Worm (Caenorhabditis elegans) whole organism, L4/young adult: ENCODE data around the gene clec-79.
"Not testable (repeated sequence)": the region's sequence is repeated elsewhere in the genome, so short reads cannot be mapped to it uniquely, and the experiment has no call there.

Experiments used
- W03F9.2 ChIP-seq: fragments of 150-350 bp; optimal IDR thresholded peaks from 2 replicates; lab custom pipeline; 2014; ENCODE audit warnings: missing biosample characterization, missing genetic modification characterization
- dao-5 ChIP-seq: sonication (generic microtip); optimal IDR thresholded peaks from 2 replicates; lab custom pipeline; 2016; ENCODE audit warnings: missing genotype, missing genetic modification characterization, moderate library complexity, missing compliant biosample characterization
- him-1 ChIP-seq: sonication (generic microtip); optimal IDR thresholded peaks from 2 replicates; lab custom pipeline; 2016; ENCODE audit warnings: missing genotype, missing genetic modification reagents, missing genetic modification characterization, missing compliant biosample characterization

The clec-79 gene

DNA sequence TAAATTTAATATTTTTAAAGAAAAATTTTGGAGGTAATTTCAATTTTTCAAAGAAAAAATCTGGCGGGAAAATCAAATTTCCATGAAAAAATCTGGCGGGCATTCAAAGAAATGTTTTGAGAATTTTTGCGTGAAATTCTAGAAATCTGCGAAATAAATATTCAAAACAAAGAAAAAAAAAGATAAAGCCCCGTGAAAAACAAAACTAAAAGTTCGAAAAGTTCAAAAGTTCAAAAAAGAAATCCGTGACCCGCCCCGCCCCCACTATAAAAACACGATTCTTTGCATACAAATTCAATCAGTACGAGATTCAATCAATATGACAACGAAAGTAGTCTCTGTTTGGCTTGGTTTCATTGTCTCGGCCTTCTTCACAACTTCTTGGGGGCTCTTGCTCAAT lies at the start of gene clec-79:
TSS of gene clec-79 (plus strand) at position 301 of the 400 bp plus-strand sequence.
- no peak for TF ChIP-seq W03F9.2 (tag; lab: Kevin White, UChicago)
- TF ChIP-seq dao-5, result no peak
- TF ChIP-seq him-1 (tag; lab: Kevin White, UChicago), result no peak

DNA sequence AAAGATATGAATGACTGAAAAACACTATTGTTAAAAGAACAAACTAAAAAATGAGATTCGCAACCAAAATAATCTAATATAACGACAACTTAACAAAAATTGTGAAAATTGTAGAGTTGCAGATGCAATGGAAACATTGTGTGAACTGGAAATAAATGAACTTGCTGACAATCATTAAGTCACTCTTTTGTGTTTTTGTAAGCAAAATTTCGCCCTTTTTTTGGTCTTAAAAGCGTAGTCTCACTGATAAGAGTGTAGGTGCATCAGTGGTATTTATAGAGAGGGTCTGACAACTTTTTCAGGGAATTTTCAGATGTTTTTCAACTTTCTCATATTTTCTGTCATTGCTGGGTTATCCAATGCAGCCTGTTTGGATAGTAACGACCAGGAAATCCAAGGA lies 47.0 kb upstream of the clec-79 start, which contains the start of gene clec-68:
TSS of gene clec-68 (plus strand) at position 301 of the 400 bp plus-strand sequence.
- no peak for TF ChIP-seq W03F9.2 (tag; lab: Kevin White, UChicago)
- no peak for TF ChIP-seq him-1 (tag; lab: Kevin White, UChicago)
- TF ChIP-seq dao-5, result no peak

DNA sequence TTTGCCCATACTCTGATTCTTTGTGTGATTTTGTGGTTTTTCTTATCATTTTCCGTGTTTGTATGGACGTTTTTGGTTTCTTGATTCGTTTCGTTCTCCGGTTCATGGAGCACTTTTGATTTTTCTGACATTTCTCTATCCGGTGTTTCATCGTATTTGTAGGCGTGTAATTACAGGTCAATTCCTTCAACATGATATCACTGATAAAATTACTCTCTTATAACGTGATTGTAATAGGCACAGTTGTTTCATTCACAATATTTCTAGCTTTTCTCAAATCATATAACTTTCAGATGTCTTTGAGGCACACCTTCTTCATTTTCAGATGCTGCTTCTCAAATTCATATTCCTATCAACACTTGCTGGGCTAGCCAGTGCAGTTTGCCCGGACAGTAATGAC lies 40.7 kb upstream of the clec-79 start, which contains the start of gene clec-70:
TSS of gene clec-70 (plus strand) at position 301 of the 400 bp plus-strand sequence.
- not testable (repeated sequence) for TF ChIP-seq him-1 (tag; lab: Kevin White, UChicago); W03F9.2 (tag; lab: Kevin White, UChicago); dao-5

DNA sequence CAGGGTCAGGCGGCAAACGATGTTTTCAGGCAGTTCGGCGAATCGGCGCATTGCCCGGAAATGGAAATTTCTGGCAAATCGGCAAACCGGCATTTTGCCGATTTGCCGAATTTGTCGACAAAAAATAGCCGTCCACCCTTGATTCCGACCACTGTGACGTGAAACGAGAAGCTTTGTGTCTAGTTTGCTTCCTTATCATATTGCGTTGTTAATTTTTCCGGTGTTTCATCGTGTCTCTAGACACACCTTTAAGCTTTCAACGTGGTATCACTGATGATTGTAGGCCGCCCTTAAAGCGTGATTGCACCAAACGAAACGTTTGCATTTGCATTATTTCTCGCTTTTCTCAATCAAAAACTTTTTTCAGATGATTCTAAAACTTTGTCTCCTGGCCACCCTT lies 36.1 kb upstream of the clec-79 start, which contains the start of gene clec-71:
TSS of gene clec-71 (plus strand) at position 362 of the 400 bp plus-strand sequence.
- TF ChIP-seq dao-5 (no peak), him-1 (tag; lab: Kevin White, UChicago) (no peak), W03F9.2 (tag; lab: Kevin White, UChicago) (no peak)

DNA sequence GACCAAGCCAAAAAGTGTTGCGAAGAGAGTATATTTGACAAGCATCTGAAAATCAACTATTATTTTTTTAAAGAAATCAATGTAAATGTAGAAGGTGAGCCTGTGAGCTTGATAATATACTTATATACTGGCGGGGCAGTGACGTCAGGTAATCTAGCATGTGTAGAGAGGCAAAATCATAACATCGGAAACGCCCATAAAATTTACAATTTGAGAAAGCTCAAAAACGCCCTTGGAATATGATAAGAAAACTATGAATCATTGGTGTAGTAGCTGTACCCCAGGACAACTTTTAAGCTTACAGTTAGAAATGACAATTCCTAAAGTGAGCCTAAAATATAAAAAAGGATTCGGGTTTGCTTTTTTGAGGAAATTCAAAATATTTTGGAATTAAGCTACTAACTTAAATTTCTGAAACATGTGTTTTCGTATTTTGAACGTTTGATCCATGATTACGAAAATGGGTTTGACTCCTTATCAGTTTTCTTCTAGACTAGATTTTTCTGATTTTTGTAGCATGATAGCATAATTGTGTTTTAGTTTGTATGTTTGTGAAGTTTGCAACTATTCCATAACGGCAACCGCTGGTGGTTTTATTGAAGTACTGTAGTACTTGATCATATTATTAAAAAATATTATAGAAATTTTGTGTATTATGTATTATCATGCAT lies 31.4 kb upstream of the clec-79 start, which contains the start of gene clec-174:
TSS of gene clec-174 (minus strand) at position 51 of the 671 bp plus-strand sequence.
- TF ChIP-seq dao-5, result no peak
- TF ChIP-seq W03F9.2 (tag; lab: Kevin White, UChicago), result no peak
- TF ChIP-seq him-1 (tag; lab: Kevin White, UChicago), result no peak

DNA sequence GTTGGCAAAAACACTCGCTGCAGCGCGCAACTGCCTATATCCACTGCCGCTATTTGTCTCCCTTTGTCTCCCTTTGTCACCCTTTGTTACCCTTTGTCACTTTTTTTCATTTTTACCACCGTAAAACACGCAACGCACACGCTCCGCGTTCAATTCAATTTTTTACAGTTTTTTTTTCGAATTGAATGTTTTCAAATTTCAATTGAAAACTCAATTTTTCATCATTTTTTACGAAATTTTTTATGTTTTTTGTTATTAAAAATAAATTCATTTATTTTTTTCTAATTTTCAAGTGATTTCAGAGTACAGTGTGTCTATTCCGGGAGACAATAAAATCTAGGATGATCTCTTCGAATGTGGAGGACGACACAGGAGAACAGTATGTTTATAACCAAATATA lies 30.1 kb upstream of the clec-79 start, which contains the start of gene Y46C8AL.11:
TSS of gene Y46C8AL.11 (plus strand) at position 301 of the 400 bp plus-strand sequence.
- TF ChIP-seq him-1 (tag; lab: Kevin White, UChicago), result no peak
- no peak for TF ChIP-seq W03F9.2 (tag; lab: Kevin White, UChicago)
- no peak for TF ChIP-seq dao-5

DNA sequence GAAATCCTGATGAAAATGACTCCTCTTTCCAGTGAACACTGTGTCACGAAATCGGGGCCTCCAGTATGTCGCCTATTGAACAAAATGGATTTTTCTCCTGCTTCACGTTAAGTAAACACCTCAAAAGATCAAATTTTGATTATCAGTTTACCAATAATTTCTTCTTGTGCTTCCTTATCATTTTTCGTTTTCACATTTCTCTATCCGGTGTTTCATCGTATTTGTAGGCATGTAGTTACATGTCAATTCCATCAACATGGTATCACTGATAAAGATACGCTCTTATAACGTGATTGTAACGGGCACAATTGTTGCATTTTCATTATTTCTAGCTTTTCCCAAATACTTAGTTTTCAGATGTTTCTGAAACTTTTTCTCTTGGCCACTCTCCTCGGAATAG lies 28.7 kb upstream of the clec-79 start, which contains the start of gene clec-72:
TSS of gene clec-72 (plus strand) at position 358 of the 400 bp plus-strand sequence.
- TF ChIP-seq him-1 (tag; lab: Kevin White, UChicago), result no peak
- no peak for TF ChIP-seq dao-5
- no peak for TF ChIP-seq W03F9.2 (tag; lab: Kevin White, UChicago)

DNA sequence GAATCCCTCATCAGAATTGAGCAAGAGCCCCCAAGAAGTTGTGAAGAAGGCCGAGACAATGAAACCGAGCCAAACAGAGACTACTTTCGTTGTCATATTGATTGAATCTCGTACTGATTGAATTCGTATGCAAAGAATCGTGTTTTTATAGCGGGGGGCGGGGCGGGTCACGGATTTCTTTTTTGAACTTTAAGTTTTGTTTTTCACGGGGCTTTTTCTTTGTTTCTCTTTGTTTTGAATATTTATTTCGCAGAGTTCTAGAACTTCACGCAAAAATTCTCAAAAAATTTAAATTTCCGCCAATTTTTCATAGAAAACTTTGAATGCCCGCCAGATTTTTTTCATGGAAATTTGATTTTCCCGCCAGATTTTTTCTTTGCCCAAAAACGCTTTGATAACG lies 17.1 kb upstream of the clec-79 start, which contains the start of gene clec-73:
TSS of gene clec-73 (minus strand) at position 101 of the 400 bp plus-strand sequence.
- TF ChIP-seq him-1 (tag; lab: Kevin White, UChicago) (no peak), W03F9.2 (tag; lab: Kevin White, UChicago) (no peak), dao-5 (no peak)

DNA sequence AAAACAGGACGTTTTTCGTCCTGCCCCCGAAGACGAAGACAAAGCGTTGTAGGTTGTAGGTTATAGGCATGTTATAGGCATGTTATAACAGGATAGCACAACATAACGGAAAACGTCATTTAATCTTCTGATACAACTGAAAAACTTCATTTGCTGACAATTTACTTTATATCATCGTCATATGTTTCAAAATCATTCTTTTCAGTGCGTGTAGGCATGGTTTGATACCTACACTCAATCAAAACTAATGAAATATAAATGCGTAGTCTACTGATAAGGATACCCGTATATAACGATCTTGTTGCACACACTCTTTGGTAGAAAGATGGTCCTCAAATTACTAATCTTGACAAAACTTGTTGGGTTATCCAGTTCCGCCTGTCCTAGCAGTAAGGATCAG lies 16.4 kb upstream of the clec-79 start, which contains the start of gene clec-74:
TSS of gene clec-74 (plus strand) at position 301 of the 400 bp plus-strand sequence.
- no peak for TF ChIP-seq dao-5
- TF ChIP-seq W03F9.2 (tag; lab: Kevin White, UChicago), result no peak
- TF ChIP-seq him-1 (tag; lab: Kevin White, UChicago), result no peak

DNA sequence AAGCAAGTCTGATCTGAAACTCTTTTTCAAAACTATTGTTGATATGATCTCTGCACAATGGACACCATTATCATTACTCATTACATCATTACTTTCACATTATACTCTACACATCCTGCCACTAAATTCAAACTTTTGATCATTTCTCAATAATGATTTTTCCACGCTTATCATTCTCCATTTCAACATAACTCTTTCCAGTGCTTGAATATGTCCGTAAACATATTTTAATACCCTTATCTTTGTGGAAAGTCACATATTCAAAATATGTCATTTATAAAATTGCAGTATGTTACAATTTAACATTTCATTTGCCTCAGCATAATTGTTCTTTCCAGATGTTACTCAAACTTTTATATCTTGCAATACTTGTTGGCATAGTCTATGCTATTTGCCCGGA lies 12.8 kb upstream of the clec-79 start, which contains the start of gene clec-75:
TSS of gene clec-75 (plus strand) at position 339 of the 400 bp plus-strand sequence.
- TF ChIP-seq him-1 (tag; lab: Kevin White, UChicago) (no peak), W03F9.2 (tag; lab: Kevin White, UChicago) (no peak), dao-5 (no peak)

DNA sequence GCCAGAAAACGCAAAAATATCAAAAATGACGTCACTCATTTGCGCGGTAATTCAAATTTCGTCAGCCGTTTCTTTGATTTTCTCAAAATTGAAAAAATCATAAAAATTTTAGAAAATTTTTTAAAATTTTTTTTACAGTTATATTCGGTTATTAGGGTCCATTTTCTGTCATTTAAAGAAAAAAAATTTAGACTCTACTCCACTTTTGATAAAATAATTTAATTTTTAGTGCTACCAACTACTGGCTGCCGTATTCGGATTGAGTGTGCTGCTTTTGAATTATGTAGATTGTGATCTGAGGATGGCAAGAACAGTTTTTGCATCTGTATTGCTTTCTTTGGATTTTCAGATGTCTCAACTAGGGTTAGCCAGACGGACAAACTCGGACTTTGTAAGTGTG lies 10.6 kb upstream of the clec-79 start, which contains the start of gene Y46C8AM.1:
TSS of gene Y46C8AM.1 (plus strand) at position 301 of the 400 bp plus-strand sequence.
- TF ChIP-seq W03F9.2 (tag; lab: Kevin White, UChicago) (no peak), him-1 (tag; lab: Kevin White, UChicago) (no peak), dao-5 (no peak)

DNA sequence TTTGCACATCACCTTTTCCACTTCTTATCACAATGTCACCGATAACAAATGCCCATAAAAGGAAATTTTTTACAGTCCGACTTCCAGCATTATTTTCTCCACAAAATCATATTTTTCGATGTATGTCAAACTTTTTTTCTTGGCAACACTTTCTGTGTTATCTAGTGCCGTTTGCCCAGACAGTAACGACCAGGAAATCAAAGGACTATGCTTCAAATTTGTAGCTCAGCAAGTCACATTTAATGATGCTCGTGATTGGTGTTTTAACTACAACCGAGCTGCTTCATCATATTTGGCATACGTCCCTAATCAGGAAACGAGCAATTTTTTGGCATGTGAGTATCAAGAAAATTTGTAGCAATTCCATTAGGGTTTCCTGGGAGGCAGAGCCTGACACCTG lies 9.7 kb upstream of the clec-79 start:
- TF ChIP-seq dao-5, result no peak
- no peak for TF ChIP-seq him-1 (tag; lab: Kevin White, UChicago)
- TF ChIP-seq W03F9.2 (tag; lab: Kevin White, UChicago), result no peak

DNA sequence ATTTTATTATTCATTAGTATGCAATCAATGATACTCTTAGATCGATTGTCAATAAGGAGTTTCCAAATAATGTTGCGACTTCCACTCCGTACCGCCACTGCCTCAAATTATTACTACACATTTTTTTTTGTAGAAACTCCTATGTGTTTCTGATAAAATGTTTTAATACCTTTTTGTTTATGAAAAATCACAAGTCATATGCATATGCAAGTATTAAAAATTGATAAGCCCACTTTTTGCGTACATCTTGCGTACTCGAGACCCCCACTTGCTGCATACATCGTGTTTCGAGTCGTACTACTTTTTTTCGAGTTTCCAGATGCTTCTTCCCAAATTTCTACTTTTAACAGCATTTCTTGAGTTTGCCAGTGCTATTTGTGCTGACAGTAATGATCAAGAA lies 8.1 kb upstream of the clec-79 start, which contains the start of gene clec-76:
TSS of gene clec-76 (plus strand) at position 234 of the 400 bp plus-strand sequence.
- TF ChIP-seq W03F9.2 (tag; lab: Kevin White, UChicago) (no peak), dao-5 (no peak), him-1 (tag; lab: Kevin White, UChicago) (no peak)
